Fruit fly (Drosophila melanogaster): Measurements from ENCODE around the gene p38a.

The p38a gene

DNA sequence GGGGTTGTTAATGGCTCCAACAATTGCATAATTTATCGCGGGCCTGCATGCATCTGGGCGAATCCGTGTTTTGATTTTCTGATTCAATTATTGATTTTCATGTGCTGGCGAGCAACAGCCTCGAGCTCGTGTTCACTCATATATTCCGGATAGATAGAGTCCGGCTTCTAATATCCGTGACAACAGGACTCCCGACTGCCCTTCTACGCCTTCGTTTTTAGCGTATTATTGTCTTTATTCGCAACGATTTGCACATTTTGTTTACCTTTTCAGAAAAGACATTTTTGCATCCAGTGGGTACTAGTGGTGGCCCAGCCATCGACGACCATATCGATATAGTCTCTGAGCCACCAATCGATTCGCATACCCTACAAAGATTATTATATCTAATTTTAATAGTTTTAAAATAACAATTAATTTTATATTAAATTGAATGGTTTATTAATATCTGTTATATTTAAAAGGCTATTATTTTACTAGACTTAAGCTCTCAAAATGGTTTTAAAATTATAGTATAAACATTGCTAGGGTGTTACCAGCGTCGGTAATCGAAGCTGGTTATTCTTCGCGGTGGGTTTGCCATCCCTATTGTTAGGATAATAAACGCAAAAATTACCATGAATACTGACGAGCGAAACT is 9.2 kb upstream of the p38a start, which contains the start of the genes Myo95E and TBC1d7 (continued):
- TF ChIP-seq H15 (GFP tag; IDR thresholded peaks at IDR 0.05) (peak; percentile 93), CG18011 (GFP tag; optimal IDR thresholded peaks at IDR 0.05) (peak; percentile 55), lola (GFP tag; optimal IDR thresholded peaks at IDR 0.05) (peak in 1 of 3 experiments; percentile 83), CG4282 (GFP tag; optimal IDR thresholded peaks at IDR 0.05) (no peak), ci (GFP tag; IDR thresholded peaks at IDR 0.05) (peak; percentile 90), Oli (tag; optimal IDR thresholded peaks at IDR 0.05) (peak; percentile 83), row (GFP tag; IDR thresholded peaks at IDR 0.05) (peak; percentile 99), CG7786 (GFP tag; optimal IDR thresholded peaks at IDR 0.05) (peak; percentile 15), B-H2 (GFP tag; optimal IDR thresholded peaks at IDR 0.05) (peak; percentile 61), CG11723 (GFP tag; optimal IDR thresholded peaks at IDR 0.05) (no peak), exex (tag; optimal IDR thresholded peaks at IDR 0.05) (peak; percentile 53), cwo (GFP tag; optimal IDR thresholded peaks at IDR 0.05) (peak; percentile 76), CG11504 (tag; optimal IDR thresholded peaks at IDR 0.05) (no peak), Rx (GFP tag; IDR thresholded peaks at IDR 0.05) (peak; percentile 81), CG13123 (GFP tag; optimal IDR thresholded peaks at IDR 0.05) (peak; percentile 70), Atf3 (GFP tag; optimal IDR thresholded peaks at IDR 0.05) (peak; percentile 1), sens (GFP tag) (peak; percentile 88), CG11085 (GFP tag; IDR thresholded peaks at IDR 0.05) (peak; percentile 73), CG4360 (GFP tag; IDR thresholded peaks at IDR 0.05) (peak; percentile 66), CG14441 (GFP tag; IDR thresholded peaks at IDR 0.05) (peak; percentile 95), cad (GFP tag; optimal IDR thresholded peaks at IDR 0.05) (no peak), crol (GFP tag; IDR thresholded peaks at IDR 0.05) (peak; percentile 59), zfh2 (GFP tag; optimal IDR thresholded peaks at IDR 0.05) (peak; percentile 73), ab (GFP tag; optimal IDR thresholded peaks at IDR 0.05) (peak; percentile 4), lbe (GFP tag; optimal IDR thresholded peaks at IDR 0.05) (peak; percentile 86), Xrp1 (GFP tag; IDR thresholded peaks at IDR 0.05) (peak; percentile 96), Rfx (GFP tag; IDR thresholded peaks at IDR 0.05) (peak; percentile 95), CG8478 (optimal IDR thresholded peaks at IDR 0.05) (no peak), CG32772 (GFP tag; IDR thresholded peaks at IDR 0.05) (peak; percentile 93), Hmx (GFP tag; optimal IDR thresholded peaks at IDR 0.05) (no peak), stc (GFP tag; IDR thresholded peaks at IDR 0.05) (peak; percentile 96), CG11398 (GFP tag; optimal IDR thresholded peaks at IDR 0.05) (no peak), CG9932 (GFP tag; IDR thresholded peaks at IDR 0.05) (peak; percentile 97), CG3995 (GFP tag; optimal IDR thresholded peaks at IDR 0.05) (peak; percentile 70), Neu2 (GFP tag; optimal IDR thresholded peaks at IDR 0.05; ENCODE audit: borderline replicate concordance) (no peak), Deaf1 (tag; optimal IDR thresholded peaks at IDR 0.05) (no peak), unpg (GFP tag; optimal IDR thresholded peaks at IDR 0.05) (peak; percentile 89), schlank (tag; optimal IDR thresholded peaks at IDR 0.05) (peak; percentile 47), toy (GFP tag; IDR thresholded peaks at IDR 0.05) (peak; percentile 69), Blimp-1 (GFP tag; optimal IDR thresholded peaks at IDR 0.05) (no peak), Bdp1 (GFP tag; optimal IDR thresholded peaks at IDR 0.05) (no peak), CG1024 (GFP tag; IDR thresholded peaks at IDR 0.05) (peak; percentile 86), Bgb (GFP tag; IDR thresholded peaks at IDR 0.05; ENCODE audit: partially characterized antibody) (peak; percentile 45; the same call in 1 of the 2 replicates), CG10209 (GFP tag; optimal IDR thresholded peaks at IDR 0.05) (peak; percentile 87), Drgx (GFP tag; IDR thresholded peaks at IDR 0.05) (peak; percentile 89), luna (GFP tag; optimal IDR thresholded peaks at IDR 0.05) (no peak), Kr (GFP tag; optimal IDR thresholded peaks at IDR 0.05) (no peak), Ravus (GFP tag; IDR thresholded peaks at IDR 0.05) (peak; percentile 74), Oaz (GFP tag; IDR thresholded peaks at IDR 0.05) (peak; percentile 93), CG18599 (GFP tag; optimal IDR thresholded peaks at IDR 0.05) (no peak), bowl (GFP tag; IDR thresholded peaks at IDR 0.05) (peak; percentile 79)
